Fruit fly (Drosophila melanogaster): Measurements from ENCODE around the gene CG13893.

Gene CG13893

dm6 chr3L:628654-629285 is 25.0 kb upstream of the CG13893 start:
- TF ChIP-seq CG10631 (GFP tag; optimal IDR thresholded peaks at IDR 0.05), result no peak
- no peak for TF ChIP-seq topi (GFP tag; optimal IDR thresholded peaks at IDR 0.05)
- TF ChIP-seq Eip75B (GFP tag; optimal IDR thresholded peaks at IDR 0.05), result no peak
- TF ChIP-seq CG6854 (GFP tag; optimal IDR thresholded peaks at IDR 0.05), result peak; percentile 48
- no peak for TF ChIP-seq OdsH (GFP tag; optimal IDR thresholded peaks at IDR 0.05)
- TF ChIP-seq CG11762 (GFP tag; optimal IDR thresholded peaks at IDR 0.05; ENCODE audit: insufficient read depth), result no peak
- TF ChIP-seq CG11294 (GFP tag; IDR thresholded peaks at IDR 0.05), result no peak
- peak; percentile 5 for TF ChIP-seq svp (GFP tag)
- no peak for TF ChIP-seq lz (GFP tag; optimal IDR thresholded peaks at IDR 0.05)
- no peak for TF ChIP-seq pdm3 (GFP tag; optimal IDR thresholded peaks at IDR 0.05)
- TF ChIP-seq CG6276 (GFP tag; optimal IDR thresholded peaks at IDR 0.05), result peak; percentile 14
- no peak for TF ChIP-seq Gug (GFP tag; IDR thresholded peaks at IDR 0.05)
- no peak for TF ChIP-seq Lpt (GFP tag; optimal IDR thresholded peaks at IDR 0.05)
- TF ChIP-seq spab (GFP tag; optimal IDR thresholded peaks at IDR 0.05), result no peak
- no peak for TF ChIP-seq fd59A (GFP tag; optimal IDR thresholded peaks at IDR 0.05)
- no peak for TF ChIP-seq Hr4 (GFP tag; optimal IDR thresholded peaks at IDR 0.05)
- TF ChIP-seq CG8632 (GFP tag; optimal IDR thresholded peaks at IDR 0.05), result no peak
- TF ChIP-seq dac (GFP tag; optimal IDR thresholded peaks at IDR 0.05), result no peak
- TF ChIP-seq CG4318 (GFP tag; optimal IDR thresholded peaks at IDR 0.05), result no peak
- no peak for TF ChIP-seq fkh (GFP tag; optimal IDR thresholded peaks at IDR 0.05)
- TF ChIP-seq CG6808 (GFP tag; optimal IDR thresholded peaks at IDR 0.05), result peak; percentile 14
- peak; percentile 22 for TF ChIP-seq Eip78C (GFP tag)
- no peak for TF ChIP-seq CG31627 (GFP tag; optimal IDR thresholded peaks at IDR 0.05)
- TF ChIP-seq Sox14 (GFP tag; optimal IDR thresholded peaks at IDR 0.05), result no peak
- TF ChIP-seq Sox15 (GFP tag; optimal IDR thresholded peaks at IDR 0.05), result no peak
- TF ChIP-seq CG10669 (GFP tag; optimal IDR thresholded peaks at IDR 0.05), result no peak
- TF ChIP-seq achi (GFP tag; optimal IDR thresholded peaks at IDR 0.05), result no peak
- TF ChIP-seq CG6163 (GFP tag; IDR thresholded peaks at IDR 0.05), result no peak

- peak; percentile 44 for TF ChIP-seq CG31627 (GFP tag; optimal IDR thresholded peaks at IDR 0.05)
- peak; percentile 69 for TF ChIP-seq CG6276 (GFP tag; optimal IDR thresholded peaks at IDR 0.05)
- peak; percentile 51 for TF ChIP-seq net (GFP tag; optimal IDR thresholded peaks at IDR 0.05)
- TF ChIP-seq Gug (GFP tag; IDR thresholded peaks at IDR 0.05), result peak; percentile 35; the same call in 1 of the 2 replicates
- peak; percentile 74 for TF ChIP-seq CG15336 (GFP tag; IDR thresholded peaks at IDR 0.05)
- peak; percentile 26 for TF ChIP-seq Sox14 (GFP tag; optimal IDR thresholded peaks at IDR 0.05)
- TF ChIP-seq CG3032 (tag; optimal IDR thresholded peaks at IDR 0.05), result peak; percentile 42
- peak; percentile 86 for TF ChIP-seq Lpt (GFP tag; optimal IDR thresholded peaks at IDR 0.05)
- peak; percentile 71 for TF ChIP-seq dsx (GFP tag; optimal IDR thresholded peaks at IDR 0.05; ENCODE audit: poor library complexity, severe bottlenecking)
- peak in 1 of 2 experiments; percentile 5 for TF ChIP-seq salr (GFP tag; optimal IDR thresholded peaks at IDR 0.05)
- peak; percentile 97 for TF ChIP-seq fkh (GFP tag; optimal IDR thresholded peaks at IDR 0.05)
- no peak for TF ChIP-seq Ets21C (GFP tag; optimal IDR thresholded peaks at IDR 0.05)
- peak; percentile 75 for TF ChIP-seq vri (GFP tag; optimal IDR thresholded peaks at IDR 0.05)
- peak; percentile 28 for TF ChIP-seq Sox102F (GFP tag; optimal IDR thresholded peaks at IDR 0.05)
- peak; percentile 24 for TF ChIP-seq OdsH (GFP tag; optimal IDR thresholded peaks at IDR 0.05)
- TF ChIP-seq Eip93F (GFP tag; optimal IDR thresholded peaks at IDR 0.05), result no peak
- peak; percentile 21 for TF ChIP-seq Met (GFP tag; optimal IDR thresholded peaks at IDR 0.05)
- peak; percentile 25 for TF ChIP-seq topi (GFP tag; optimal IDR thresholded peaks at IDR 0.05)
- TF ChIP-seq Hr39 (GFP tag; optimal IDR thresholded peaks at IDR 0.05), result peak; percentile 40
- peak; percentile 35 for TF ChIP-seq CG6808 (GFP tag; optimal IDR thresholded peaks at IDR 0.05)
- no peak for TF ChIP-seq CG10631 (GFP tag; optimal IDR thresholded peaks at IDR 0.05)
- TF ChIP-seq lz (GFP tag; optimal IDR thresholded peaks at IDR 0.05), result peak; percentile 31
- TF ChIP-seq ss (GFP tag; optimal IDR thresholded peaks at IDR 0.05), result peak; percentile 51 to 76
- TF ChIP-seq svp (GFP tag), result peak; percentile 72
- no peak for TF ChIP-seq Blimp-1 (GFP tag; optimal IDR thresholded peaks at IDR 0.05)
- peak; percentile 25 for TF ChIP-seq cyc (GFP tag; optimal IDR thresholded peaks at IDR 0.05)
- no peak for TF ChIP-seq CG8632 (GFP tag; optimal IDR thresholded peaks at IDR 0.05)
- TF ChIP-seq fd85E (GFP tag; optimal IDR thresholded peaks at IDR 0.05), result no peak
- TF ChIP-seq CG6163 (GFP tag; IDR thresholded peaks at IDR 0.05), result peak; percentile 66
- TF ChIP-seq Hr4 (GFP tag; optimal IDR thresholded peaks at IDR 0.05), result peak; percentile 54
- TF ChIP-seq CG1621 (tag; optimal IDR thresholded peaks at IDR 0.05), result peak; percentile 25
- TF ChIP-seq CG16779 (tag; optimal IDR thresholded peaks at IDR 0.05), result peak; percentile 68
- peak; percentile 78 for TF ChIP-seq eg (GFP tag; IDR thresholded peaks at IDR 0.05)
Measured at dm6 chr3L:627819-628601, 24.2 kb upstream of the CG13893 start.

Measured in whole organism, prepupa.